Worm (Caenorhabditis elegans) whole organism, L4 larva: ENCODE data around the gene F49C12.3.
A peak's percentile ranks its signal among the peaks of the same experiment; 100 is the strongest.

Experiments used
- D1046.2 ChIP-seq: fragments of 200-800 bp; sonication (Bioruptor generic); IDR thresholded peaks from 2 replicates; pipeline ENCODE4 v1.3.6; 2022; ENCODE audit warnings: missing genetic modification characterization, missing compliant biosample characterization
- F10B5.3 ChIP-seq: sonication (generic microtip); optimal IDR thresholded peaks from 2 replicates; lab custom pipeline; 2016; ENCODE audit warnings: mild to moderate bottlenecking, missing genetic modification characterization, missing compliant biosample characterization
- R02D3.7 ChIP-seq: fragments of 150-350 bp; sonication (generic microtip); optimal IDR thresholded peaks from 3 replicates; lab custom pipeline; 2014; ENCODE audit warnings: missing biosample characterization, missing genetic modification characterization
- T20F7.1 ChIP-seq: fragments of 200-800 bp; sonication (Bioruptor generic); optimal IDR thresholded peaks from 2 replicates; lab custom pipeline; 2018; ENCODE audit warnings: mild to moderate bottlenecking, missing genetic modification characterization, missing compliant biosample characterization
- Y105C5A.15 ChIP-seq: fragments of 200-800 bp; sonication (Bioruptor generic); IDR thresholded peaks from 2 replicates; pipeline ENCODE4 v1.3.6; 2022; ENCODE audit warnings: missing genetic modification characterization, missing compliant biosample characterization
- Y48G9A.11 ChIP-seq: fragments of 200-800 bp; sonication (Bioruptor generic); IDR thresholded peaks from 2 replicates; pipeline ENCODE4 v1.3.6; 2022; ENCODE audit warnings: missing genetic modification reagents, missing genetic modification characterization, missing compliant biosample characterization
- aha-1 ChIP-seq: fragments of 150-350 bp; peaks from one replicate; lab custom pipeline; 2014; ENCODE audit warnings: missing biosample characterization, missing genetic modification characterization
- ama-1 ChIP-seq: fragments of 150-350 bp; optimal IDR thresholded peaks from 2 replicates; lab custom pipeline; 2014; ENCODE audit warnings: inconsistent platforms, mixed read lengths
- arid-1 ChIP-seq: fragments of 200-800 bp; sonication (Bioruptor generic); conservative IDR thresholded peaks from 2 replicates; pipeline ENCODE4 v1.3.6; 2022; ENCODE audit warnings: missing genetic modification reagents, missing genetic modification characterization, missing compliant biosample characterization
- ceh-28 ChIP-seq: fragments of 150-350 bp; optimal IDR thresholded peaks from 2 replicates; lab custom pipeline; 2014; ENCODE audit warnings: missing biosample characterization, missing genetic modification reagents, missing genetic modification characterization
- ceh-32 ChIP-seq: sonication (generic microtip); optimal IDR thresholded peaks from 2 replicates; lab custom pipeline; 2016; ENCODE audit warnings: mild to moderate bottlenecking, missing genetic modification characterization, missing compliant biosample characterization; ENCODE audit not compliant: poor library complexity
- ceh-44 ChIP-seq: fragments of 200-800 bp; sonication (Bioruptor generic); IDR thresholded peaks from 2 replicates; pipeline ENCODE4 v1.3.6; 2022; ENCODE audit warnings: missing genetic modification reagents, missing genetic modification characterization, missing compliant biosample characterization
- ces-1 ChIP-seq: fragments of 150-350 bp; sonication (generic microtip); optimal IDR thresholded peaks from 4 replicates; lab custom pipeline; 2014; ENCODE audit warnings: missing biosample characterization, missing genetic modification reagents, missing genetic modification characterization
- cey-2 ChIP-seq: sonication (generic microtip); optimal IDR thresholded peaks from 3 replicates; lab custom pipeline; 2017; ENCODE audit warnings: missing genetic modification characterization, mild to moderate bottlenecking, missing compliant biosample characterization, antibody characterized with exemption, borderline replicate concordance; ENCODE audit not compliant: insufficient read depth
- ctbp-1 ChIP-seq: fragments of 200-800 bp; sonication (Bioruptor generic); IDR thresholded peaks from 2 replicates; pipeline ENCODE4 v1.3.6; 2022; ENCODE audit warnings: missing genetic modification reagents, missing genetic modification characterization, missing compliant biosample characterization
- daf-12 ChIP-seq: fragments of 150-350 bp; optimal IDR thresholded peaks from 2 replicates; lab custom pipeline; 2014; ENCODE audit warnings: missing biosample characterization, missing genetic modification reagents, missing genetic modification characterization
- daf-16 ChIP-seq, 3 experiments: sonication (generic microtip); optimal IDR thresholded peaks; 2 replicates each; lab custom pipeline; 2016 to 2017; ENCODE audit warnings: missing genetic modification characterization in 3 of 3, missing genetic modification reagents in 3 of 3, mild to moderate bottlenecking in 2 of 3, missing compliant biosample characterization in 2 of 3, missing biosample characterization in 1 of 3, moderate library complexity in 1 of 3
- daf-19 ChIP-seq: fragments of 200-800 bp; sonication (Bioruptor generic); conservative IDR thresholded peaks from 2 replicates; pipeline ENCODE4 v1.3.6; 2022; ENCODE audit warnings: missing genetic modification characterization, missing compliant biosample characterization
- dmd-9 ChIP-seq: fragments of 200-800 bp; sonication (Bioruptor generic); IDR thresholded peaks from 2 replicates; pipeline ENCODE4 v1.3.6; 2022; ENCODE audit warnings: missing genetic modification reagents, missing genetic modification characterization, missing compliant biosample characterization
- gei-8 ChIP-seq: fragments of 200-800 bp; sonication (Bioruptor generic); optimal IDR thresholded peaks from 2 replicates; lab custom pipeline; 2018; ENCODE audit warnings: mild to moderate bottlenecking, missing genetic modification characterization, missing compliant biosample characterization
- hlh-11 ChIP-seq: fragments of 200-800 bp; sonication (Bioruptor generic); optimal IDR thresholded peaks from 2 replicates; lab custom pipeline; 2018; ENCODE audit warnings: mild to moderate bottlenecking, missing genetic modification characterization, missing compliant biosample characterization
- jun-1 ChIP-seq: fragments of 150-350 bp; optimal IDR thresholded peaks from 2 replicates; lab custom pipeline; 2014; ENCODE audit warnings: missing biosample characterization, missing genetic modification reagents, missing genetic modification characterization
- lim-7 ChIP-seq: fragments of 200-800 bp; sonication (Bioruptor generic); IDR thresholded peaks from 2 replicates; pipeline ENCODE4 v1.3.6; 2022; ENCODE audit warnings: missing genetic modification characterization, missing compliant biosample characterization
- lin-1 ChIP-seq: fragments of 200-800 bp; sonication (Bioruptor generic); IDR thresholded peaks from 2 replicates; pipeline ENCODE4 v1.3.6; 2022; ENCODE audit warnings: missing genetic modification reagents, missing genetic modification characterization, missing compliant biosample characterization
- lin-13 ChIP-seq: fragments of 150-350 bp; optimal IDR thresholded peaks from 2 replicates; lab custom pipeline; 2014; ENCODE audit warnings: missing biosample characterization, missing genetic modification reagents, missing genetic modification characterization
- lin-38 ChIP-seq: fragments of 200-800 bp; sonication (Bioruptor generic); IDR thresholded peaks from 2 replicates; pipeline ENCODE4 v1.3.6; 2022; ENCODE audit warnings: missing genetic modification reagents, missing genetic modification characterization, missing compliant biosample characterization
- lsy-2 ChIP-seq, 2 experiments: fragments of 150-350 bp in 1 of 2; sonication (generic microtip) in 1 of 2; optimal IDR thresholded peaks; 2 replicates each; lab custom pipeline; 2014 to 2017; ENCODE audit warnings: missing biosample characterization in 2 of 2, missing genetic modification characterization in 2 of 2
- mxl-3 ChIP-seq: fragments of 200-800 bp; sonication (Bioruptor generic); optimal IDR thresholded peaks from 2 replicates; lab custom pipeline; 2018; ENCODE audit warnings: mild to moderate bottlenecking, missing genetic modification characterization, missing compliant biosample characterization
- nhr-10 ChIP-seq: fragments of 150-350 bp; optimal IDR thresholded peaks from 2 replicates; lab custom pipeline; 2014; ENCODE audit warnings: missing biosample characterization, missing genetic modification characterization
- nhr-28 ChIP-seq: fragments of 150-350 bp; optimal IDR thresholded peaks from 2 replicates; lab custom pipeline; 2014; ENCODE audit warnings: missing biosample characterization, missing genetic modification characterization
- spr-1 ChIP-seq: sonication (generic microtip); optimal IDR thresholded peaks from 2 replicates; lab custom pipeline; 2016; ENCODE audit warnings: mild to moderate bottlenecking, missing genetic modification characterization, missing compliant biosample characterization
- spr-3 ChIP-seq: fragments of 200-800 bp; sonication (Bioruptor generic); optimal IDR thresholded peaks from 2 replicates; lab custom pipeline; 2018; ENCODE audit warnings: mild to moderate bottlenecking, missing genetic modification characterization, missing compliant biosample characterization
- unc-62 ChIP-seq, 3 experiments: fragments of 150-350 bp in 1 of 3; sonication (generic microtip); optimal IDR thresholded peaks in 2 of 3; peaks in 1 of 3; 1 replicate in 1 of 3; 2 replicates in 2 of 3; lab custom pipeline; 2014 to 2017; ENCODE audit warnings: missing biosample characterization in 3 of 3, missing genetic modification characterization in 3 of 3, missing genetic modification reagents in 3 of 3, missing genotype in 1 of 3
- zag-1 ChIP-seq: fragments of 150-350 bp; optimal IDR thresholded peaks from 2 replicates; lab custom pipeline; 2014; ENCODE audit warnings: missing biosample characterization, missing genetic modification characterization
- zfp-2 ChIP-seq: sonication (generic microtip); optimal IDR thresholded peaks from 2 replicates; lab custom pipeline; 2016; ENCODE audit warnings: mild to moderate bottlenecking, missing genetic modification characterization, missing compliant biosample characterization
- zfp-3 ChIP-seq: fragments of 200-800 bp; sonication (Bioruptor generic); conservative IDR thresholded peaks from 2 replicates; pipeline ENCODE4 v1.3.6; 2022; ENCODE audit warnings: missing genetic modification reagents, missing genetic modification characterization, missing compliant biosample characterization
- zip-2 ChIP-seq: fragments of 150-350 bp; optimal IDR thresholded peaks from 2 replicates; lab custom pipeline; 2014; ENCODE audit warnings: missing biosample characterization, missing genetic modification characterization
- ztf-11 ChIP-seq: fragments of 150-350 bp; optimal IDR thresholded peaks from 2 replicates; lab custom pipeline; 2014; ENCODE audit warnings: missing biosample characterization, missing genetic modification characterization

F49C12.3 gene

ce11 chrIV:9318147-9318546, 17.9 kb downstream of the F49C12.3 start:
- TF ChIP-seq jun-1 (no peak), dmd-9 (GFP tag; lab: Robert Waterston, UW) (no peak), lin-38 (GFP tag; lab: Robert Waterston, UW) (peak; percentile 55), aha-1 (tag; lab: Kevin White, UChicago) (peak; percentile 75), lsy-2 (tag; optimal IDR thresholded peaks at IDR 0.05; lab: Kevin White, UChicago) (no peak), mxl-3 (GFP tag; lab: Kevin White, UChicago) (no peak), ceh-32 (tag; lab: Kevin White, UChicago) (no peak), zfp-3 (GFP tag; lab: Robert Waterston, UW) (no peak)

- no peak for TF ChIP-seq lin-1 (GFP tag; lab: Robert Waterston, UW)
- no peak for TF ChIP-seq T20F7.1 (GFP tag; lab: Kevin White, UChicago)
- no peak for TF ChIP-seq daf-12 (tag; lab: Kevin White, UChicago)
- TF ChIP-seq cey-2 (tag; lab: Kevin White, UChicago): no peak
- no peak for TF ChIP-seq daf-19 (GFP tag; lab: Robert Waterston, UW)
- no peak for TF ChIP-seq nhr-28 (tag; lab: Kevin White, UChicago)
- no peak for TF ChIP-seq D1046.2 (GFP tag; lab: Robert Waterston, UW)
- TF ChIP-seq ceh-44 (GFP tag; lab: Robert Waterston, UW): no peak
- TF ChIP-seq F10B5.3 (tag; lab: Kevin White, UChicago): no peak
- no peak for TF ChIP-seq R02D3.7 (tag; lab: Kevin White, UChicago)
- TF ChIP-seq lin-13 (GFP tag; lab: Kevin White, UChicago): no peak
These were observed 18.9 kb downstream of the F49C12.3 start, which contains the start of the genes F49C12.11 and nemt-1 for ce11 chrIV:9319080-9319479. Gene F49C12.11 (plus strand): TSS chrIV:9319380. Gene nemt-1 (minus strand): TSS chrIV:9319439.

ce11 chrIV:9320023-9320422, 19.8 kb downstream of the F49C12.3 start:
- TF ChIP-seq ama-1 (lab: Kevin White, UChicago) (peak; percentile 31), lin-1 (GFP tag; lab: Robert Waterston, UW) (no peak), ceh-44 (GFP tag; lab: Robert Waterston, UW) (no peak), ceh-28 (tag; lab: Kevin White, UChicago) (no peak), lim-7 (GFP tag; lab: Robert Waterston, UW) (no peak), unc-62 (GFP tag; optimal IDR thresholded peaks at IDR 0.05 in 1 of 2; lab: Kevin White, UChicago) (peak in 1 of 2 experiments; percentile 51), unc-62 (tag; optimal IDR thresholded peaks at IDR 0.05; lab: Kevin White, UChicago) (no peak), spr-1 (tag; lab: Kevin White, UChicago) (no peak), ztf-11 (tag; lab: Kevin White, UChicago) (no peak), ctbp-1 (GFP tag; lab: Robert Waterston, UW) (no peak), daf-16 (GFP tag; optimal IDR thresholded peaks at IDR 0.05; lab: Kevin White, UChicago) (no peak), daf-16 (tag; optimal IDR thresholded peaks at IDR 0.05; lab: Kevin White, UChicago) (peak; percentile 18), daf-12 (tag; lab: Kevin White, UChicago) (no peak), zip-2 (no peak), Y48G9A.11 (GFP tag; lab: Robert Waterston, UW) (0 out of 2 replicates have a peak, but pooled peaks have one; percentile 30), gei-8 (peak; percentile 30), zfp-2 (tag; lab: Kevin White, UChicago) (no peak), zag-1 (no peak), ces-1 (GFP tag; lab: Kevin White, UChicago) (no peak), hlh-11 (no peak), spr-3 (GFP tag; lab: Kevin White, UChicago) (no peak), dmd-9 (GFP tag; lab: Robert Waterston, UW) (no peak), Y105C5A.15 (GFP tag; lab: Robert Waterston, UW) (0 out of 2 replicates have a peak, but pooled peaks have one; percentile 40), arid-1 (GFP tag; lab: Robert Waterston, UW) (0 out of 2 replicates have a peak, but pooled peaks have one; percentile 41), R02D3.7 (tag; lab: Kevin White, UChicago) (no peak), nhr-10 (tag; lab: Kevin White, UChicago) (no peak)
